Fruit fly (Drosophila melanogaster) whole organism, pupa: Measurements from ENCODE around the gene TSG101.
A peak's percentile ranks its signal among the peaks of the same experiment; 100 is the strongest.

ENCODE experiments used
- CG10348 ChIP-seq: fragments of 200-800 bp; sonication (Bioruptor generic); IDR thresholded peaks from 2 replicates; pipeline ENCODE4 v1.3.6; 2022; ENCODE audit warnings: missing biosample characterization, missing genetic modification characterization
- CG12605 ChIP-seq: fragments of 200-800 bp; sonication (Bioruptor generic); IDR thresholded peaks from 2 replicates; pipeline ENCODE4 v1.3.6; 2022; ENCODE audit warnings: missing biosample characterization, missing genetic modification characterization
- CG13204 ChIP-seq: fragments of 200-800 bp; sonication (Bioruptor generic); optimal IDR thresholded peaks from 2 replicates; lab custom pipeline; 2018; ENCODE audit warnings: missing biosample characterization, mild to moderate bottlenecking, missing genetic modification characterization, moderate library complexity
- CG14655 ChIP-seq: fragments of 200-800 bp; sonication (Bioruptor generic); optimal IDR thresholded peaks from 3 replicates; lab custom pipeline; 2017; ENCODE audit warnings: mild to moderate bottlenecking, missing biosample characterization, missing genetic modification reagents, missing genetic modification characterization
- CG15710 ChIP-seq: fragments of 200-800 bp; sonication (Bioruptor generic); optimal IDR thresholded peaks from 2 replicates; lab custom pipeline; 2018; ENCODE audit warnings: missing biosample characterization, mild to moderate bottlenecking, missing genetic modification characterization, moderate library complexity
- CG17806 ChIP-seq: fragments of 200-800 bp; sonication (Bioruptor generic); optimal IDR thresholded peaks from 2 replicates; lab custom pipeline; 2018; ENCODE audit warnings: missing biosample characterization, mild to moderate bottlenecking, missing genetic modification characterization, moderate library complexity
- CG32121 ChIP-seq: fragments of 200-800 bp; sonication (Bioruptor generic); IDR thresholded peaks from 2 replicates; pipeline ENCODE4 v1.3.6; 2022; ENCODE audit warnings: missing biosample characterization, missing genetic modification characterization
- CG34367 ChIP-seq: fragments of 200-800 bp; sonication (Bioruptor generic); optimal IDR thresholded peaks from 2 replicates; lab custom pipeline; 2018; ENCODE audit warnings: missing biosample characterization, mild to moderate bottlenecking, missing genetic modification characterization
- CG4496 ChIP-seq: fragments of 200-800 bp; sonication (Bioruptor generic); IDR thresholded peaks from 3 replicates; pipeline ENCODE4 v1.3.6; 2022; ENCODE audit warnings: missing biosample characterization, missing genetic modification characterization
- CG8159 ChIP-seq: fragments of 200-800 bp; sonication (Bioruptor generic); optimal IDR thresholded peaks from 3 replicates; lab custom pipeline; 2018; ENCODE audit warnings: missing biosample characterization, mild to moderate bottlenecking, missing genetic modification characterization, moderate library complexity
- CG8301 ChIP-seq: fragments of 200-800 bp; sonication (Bioruptor generic); optimal IDR thresholded peaks from 2 replicates; lab custom pipeline; 2018; ENCODE audit warnings: missing biosample characterization, mild to moderate bottlenecking, missing genetic modification characterization
- CG9948 ChIP-seq: fragments of 200-800 bp; sonication (Bioruptor generic); optimal IDR thresholded peaks from 2 replicates; lab custom pipeline; 2018; ENCODE audit warnings: missing biosample characterization, mild to moderate bottlenecking, missing genetic modification characterization, moderate library complexity
- D1 ChIP-seq: fragments of 200-800 bp; sonication (Bioruptor generic); optimal IDR thresholded peaks from 2 replicates; lab custom pipeline; 2018; ENCODE audit warnings: missing biosample characterization, mild to moderate bottlenecking, missing genetic modification characterization, moderate library complexity
- EcR ChIP-seq: fragments of 200-800 bp; sonication (Bioruptor generic); optimal IDR thresholded peaks from 3 replicates; lab custom pipeline; 2019; ENCODE audit warnings: missing biosample characterization, missing genetic modification characterization, mild to moderate bottlenecking, moderate library complexity, missing genetic modification reagents
- Ets98B ChIP-seq: fragments of 200-800 bp; sonication (Bioruptor generic); IDR thresholded peaks from 2 replicates; pipeline ENCODE4 v1.3.6; 2022; ENCODE audit warnings: missing biosample characterization, missing genetic modification characterization
- Pif1A ChIP-seq: fragments of 200-800 bp; sonication (Bioruptor generic); optimal IDR thresholded peaks from 3 replicates; lab custom pipeline; 2016; ENCODE audit warnings: missing biosample characterization, missing genetic modification characterization
- Pif1B ChIP-seq: fragments of 200-800 bp; sonication (Bioruptor generic); optimal IDR thresholded peaks from 3 replicates; lab custom pipeline; 2016; ENCODE audit warnings: missing biosample characterization, missing genetic modification characterization
- Snoo ChIP-seq: fragments of 200-800 bp; sonication (Bioruptor generic); optimal IDR thresholded peaks from 3 replicates; lab custom pipeline; 2017; ENCODE audit warnings: missing biosample characterization, mild to moderate bottlenecking, missing genetic modification characterization, inconsistent platforms
- fd96Ca ChIP-seq: fragments of 200-800 bp; sonication (Bioruptor generic); IDR thresholded peaks from 3 replicates; pipeline ENCODE4 v1.3.6; 2022; ENCODE audit warnings: missing biosample characterization, missing genetic modification characterization
- gl ChIP-seq: fragments of 200-800 bp; sonication (Bioruptor generic); optimal IDR thresholded peaks from 2 replicates; lab custom pipeline; 2018; ENCODE audit warnings: missing biosample characterization, mild to moderate bottlenecking, missing genetic modification characterization
- rn ChIP-seq: fragments of 200-800 bp; sonication (Bioruptor generic); IDR thresholded peaks from 2 replicates; pipeline ENCODE4 v1.3.6; 2022; ENCODE audit warnings: missing biosample characterization, missing genetic modification characterization

TSG101 gene

dm6 chr3L:16803273-16803672, 38.8 kb upstream of the TSG101 start:
- peak; percentile 38 for TF ChIP-seq gl (tag; lab: Kevin White, UChicago)
- TF ChIP-seq Pif1B = no peak
- TF ChIP-seq Snoo (tag; lab: Kevin White, UChicago) = no peak
- peak; percentile 0 for TF ChIP-seq CG17806 (tag; lab: Kevin White, UChicago)
- TF ChIP-seq EcR (GFP tag; lab: Kevin White, UChicago) = peak; percentile 67
- peak; percentile 22 for TF ChIP-seq CG14655 (GFP tag; lab: Kevin White, UChicago)

- no peak for TF ChIP-seq Ets98B
- TF ChIP-seq CG13204 (GFP tag; lab: Kevin White, UChicago) = no peak
- TF ChIP-seq fd96Ca = peak; percentile 57; the same call in 1 of the 3 replicates
- TF ChIP-seq EcR (GFP tag; lab: Kevin White, UChicago) = peak; percentile 29
- TF ChIP-seq CG4496 (GFP tag; lab: Robert Waterston, UW) = peak; percentile 59; the same call in 2 of the 3 replicates
- no peak for TF ChIP-seq Pif1A (GFP tag; lab: Kevin White, UChicago)
- no peak for TF ChIP-seq D1 (tag; lab: Kevin White, UChicago)
Measured at dm6 chr3L:16803708-16804350, 38.3 kb upstream of the TSG101 start.

- TF ChIP-seq Pif1A (GFP tag; lab: Kevin White, UChicago) (no peak), CG14655 (GFP tag; lab: Kevin White, UChicago) (no peak), Snoo (tag; lab: Kevin White, UChicago) (no peak), Pif1B (no peak), CG32121 (GFP tag; lab: Robert Waterston, UW) (no peak), EcR (GFP tag; lab: Kevin White, UChicago) (no peak), CG17806 (tag; lab: Kevin White, UChicago) (no peak), rn (GFP tag; lab: Robert Waterston, UW) (no peak), Ets98B (no peak), fd96Ca (no peak), D1 (tag; lab: Kevin White, UChicago) (no peak), CG8159 (tag; lab: Kevin White, UChicago) (no peak), CG12605 (GFP tag; lab: Robert Waterston, UW) (no peak), CG9948 (tag; lab: Kevin White, UChicago) (no peak)
Measured at dm6 chr3L:16804627-16805026, 37.5 kb upstream of the TSG101 start, which contains the start of gene nudC. nudC (plus strand) TSS chr3L:16804994.

dm6 chr3L:16805806-16806719, 36.0 kb upstream of the TSG101 start:
- TF ChIP-seq CG4496 (GFP tag; lab: Robert Waterston, UW) = 0 out of 3 replicates have a peak, but pooled peaks have one; percentile 14
- TF ChIP-seq CG10348 (GFP tag; lab: Robert Waterston, UW) = no peak
- TF ChIP-seq Pif1B = peak; percentile 21
- peak; percentile 39; the same call in 1 of the 2 replicates for TF ChIP-seq CG12605 (GFP tag; lab: Robert Waterston, UW)
- no peak for TF ChIP-seq Snoo (tag; lab: Kevin White, UChicago)
- TF ChIP-seq CG15710 (tag; lab: Kevin White, UChicago) = peak; percentile 59
- peak; percentile 42 for TF ChIP-seq CG8301 (tag; lab: Kevin White, UChicago)
- no peak for TF ChIP-seq Ets98B
- no peak for TF ChIP-seq CG32121 (GFP tag; lab: Robert Waterston, UW)
- peak; percentile 73 for TF ChIP-seq CG17806 (tag; lab: Kevin White, UChicago)
- TF ChIP-seq EcR (GFP tag; lab: Kevin White, UChicago) = peak; percentile 96
- peak; percentile 31 for TF ChIP-seq CG8159 (tag; lab: Kevin White, UChicago)
- TF ChIP-seq CG14655 (GFP tag; lab: Kevin White, UChicago) = peak; percentile 37
- TF ChIP-seq CG13204 (GFP tag; lab: Kevin White, UChicago) = peak; percentile 88
- no peak for TF ChIP-seq rn (GFP tag; lab: Robert Waterston, UW)
- no peak for TF ChIP-seq D1 (tag; lab: Kevin White, UChicago)
- peak; percentile 18 for TF ChIP-seq gl (tag; lab: Kevin White, UChicago)
- TF ChIP-seq fd96Ca = peak; percentile 42; the same call in 1 of the 3 replicates
- TF ChIP-seq CG34367 = peak; percentile 66
- peak; percentile 64 for TF ChIP-seq Pif1A (GFP tag; lab: Kevin White, UChicago)
- TF ChIP-seq CG9948 (tag; lab: Kevin White, UChicago) = peak; percentile 76
- TF ChIP-seq, all 21 proteins: peak for 15

dm6 chr3L:16806823-16807325, 35.2 kb upstream of the TSG101 start:
- TF ChIP-seq gl (tag; lab: Kevin White, UChicago) (no peak), CG10348 (GFP tag; lab: Robert Waterston, UW) (no peak), EcR (GFP tag; lab: Kevin White, UChicago) (no peak), CG9948 (tag; lab: Kevin White, UChicago) (peak; percentile 94), CG8301 (tag; lab: Kevin White, UChicago) (peak; percentile 92), CG14655 (GFP tag; lab: Kevin White, UChicago) (peak; percentile 95), Snoo (tag; lab: Kevin White, UChicago) (peak; percentile 77), rn (GFP tag; lab: Robert Waterston, UW) (no peak; the same call in 1 of the 2 replicates), Pif1A (GFP tag; lab: Kevin White, UChicago) (peak; percentile 56), CG4496 (GFP tag; lab: Robert Waterston, UW) (peak; percentile 74; the same call in 2 of the 3 replicates), CG12605 (GFP tag; lab: Robert Waterston, UW) (peak; percentile 43; the same call in 1 of the 2 replicates), Ets98B (peak; percentile 34; the same call in 1 of the 2 replicates), CG17806 (tag; lab: Kevin White, UChicago) (peak; percentile 83), CG15710 (tag; lab: Kevin White, UChicago) (peak; percentile 93), CG32121 (GFP tag; lab: Robert Waterston, UW) (0 out of 2 replicates have a peak, but pooled peaks have one; percentile 12), D1 (tag; lab: Kevin White, UChicago) (peak; percentile 91), Pif1B (no peak), CG13204 (GFP tag; lab: Kevin White, UChicago) (peak; percentile 37), fd96Ca (no peak), CG8159 (tag; lab: Kevin White, UChicago) (peak; percentile 77), CG34367 (peak; percentile 84)
